Worm (Caenorhabditis elegans): ENCODE measurements around the gene T06E8.8.

Gene T06E8.8

DNA sequence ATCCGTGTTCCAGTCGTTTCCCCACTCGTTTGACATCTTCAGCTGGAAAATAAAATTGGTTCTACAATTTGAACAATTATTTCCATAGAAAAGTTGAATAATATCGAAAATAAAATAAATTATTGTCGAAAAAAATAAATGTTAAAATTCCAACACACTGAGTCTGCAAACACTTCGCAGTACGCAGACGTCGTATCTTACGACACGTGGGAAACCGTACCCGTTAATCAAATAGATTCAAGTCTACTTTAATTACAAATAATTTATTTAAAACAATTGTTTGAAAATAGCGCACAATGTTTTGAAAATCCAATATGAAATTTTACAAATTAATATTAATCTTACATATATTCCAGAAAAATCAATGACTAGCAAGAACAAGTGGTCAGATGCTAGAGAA lies 11.3 kb downstream of the T06E8.8 start, which contains the start of gene yif-1 (continued):
- TF ChIP-seq ces-1 (GFP tag; optimal IDR thresholded peaks at IDR 0.05) (no peak), C04F5.9 (tag; optimal IDR thresholded peaks at IDR 0.05) (no peak), blmp-1 (tag; optimal IDR thresholded peaks at IDR 0.05) (peak; percentile 19), efl-1 (optimal IDR thresholded peaks at IDR 0.05) (peak; percentile 23 to 34), efl-1 (GFP tag; optimal IDR thresholded peaks at IDR 0.05 in 1 of 2) (peak; percentile 31 to 90), nhr-84 (tag; optimal IDR thresholded peaks at IDR 0.05) (no peak), nhr-85 (tag) (no peak), lir-3 (tag; optimal IDR thresholded peaks at IDR 0.05; ENCODE audit: poor library complexity) (no peak), snpc-4 (tag; optimal IDR thresholded peaks at IDR 0.05) (no peak), F16B12.6 (tag; optimal IDR thresholded peaks at IDR 0.05) (peak; percentile 82), nhr-20 (tag; optimal IDR thresholded peaks at IDR 0.05) (peak; percentile 15), isw-1 (GFP tag; IDR thresholded peaks at IDR 0.05) (no peak), C16A3.4 (tag; optimal IDR thresholded peaks at IDR 0.05) (no peak), unc-130 (tag; optimal IDR thresholded peaks at IDR 0.05) (no peak), ceh-90 (tag; optimal IDR thresholded peaks at IDR 0.05) (no peak), nhr-90 (tag; optimal IDR thresholded peaks at IDR 0.05; ENCODE audit: poor library complexity) (no peak), sox-4 (tag; optimal IDR thresholded peaks at IDR 0.05) (no peak), Y116A8C.19 (tag; optimal IDR thresholded peaks at IDR 0.05; ENCODE audit: borderline replicate concordance) (no peak), zag-1 (tag; optimal IDR thresholded peaks at IDR 0.05) (no peak), unc-86 (tag; optimal IDR thresholded peaks at IDR 0.05) (no peak), lin-39 (tag; optimal IDR thresholded peaks at IDR 0.05) (no peak), unc-30 (tag; optimal IDR thresholded peaks at IDR 0.05) (no peak), nhr-237 (tag; optimal IDR thresholded peaks at IDR 0.05) (no peak), ceh-63 (GFP tag; optimal IDR thresholded peaks at IDR 0.05) (no peak), alr-1 (tag; optimal IDR thresholded peaks at IDR 0.05; ENCODE audit: borderline replicate concordance) (no peak), C34B4.2 (tag; optimal IDR thresholded peaks at IDR 0.05) (no peak), irx-1 (tag; optimal IDR thresholded peaks at IDR 0.05) (no peak), elt-2 (tag; optimal IDR thresholded peaks at IDR 0.05) (no peak), nhr-76 (tag; optimal IDR thresholded peaks at IDR 0.05) (no peak), pqm-1 (tag; optimal IDR thresholded peaks at IDR 0.05) (no peak), ztf-4 (tag; optimal IDR thresholded peaks at IDR 0.05) (no peak), egl-13 (tag; optimal IDR thresholded peaks at IDR 0.05) (no peak), sptf-1 (tag; optimal IDR thresholded peaks at IDR 0.05) (no peak), dsc-1 (tag; optimal IDR thresholded peaks at IDR 0.05) (no peak), fos-1 (tag; optimal IDR thresholded peaks at IDR 0.05) (no peak), hlh-17 (GFP tag; optimal IDR thresholded peaks at IDR 0.05; ENCODE audit: borderline replicate concordance) (no peak), zip-4 (GFP tag; optimal IDR thresholded peaks at IDR 0.05) (no peak), hlh-4 (tag; optimal IDR thresholded peaks at IDR 0.05) (no peak), rnt-1 (tag; optimal IDR thresholded peaks at IDR 0.05) (no peak), mef-2 (tag; optimal IDR thresholded peaks at IDR 0.05) (no peak), nhr-12 (tag; optimal IDR thresholded peaks at IDR 0.05) (no peak)

DNA sequence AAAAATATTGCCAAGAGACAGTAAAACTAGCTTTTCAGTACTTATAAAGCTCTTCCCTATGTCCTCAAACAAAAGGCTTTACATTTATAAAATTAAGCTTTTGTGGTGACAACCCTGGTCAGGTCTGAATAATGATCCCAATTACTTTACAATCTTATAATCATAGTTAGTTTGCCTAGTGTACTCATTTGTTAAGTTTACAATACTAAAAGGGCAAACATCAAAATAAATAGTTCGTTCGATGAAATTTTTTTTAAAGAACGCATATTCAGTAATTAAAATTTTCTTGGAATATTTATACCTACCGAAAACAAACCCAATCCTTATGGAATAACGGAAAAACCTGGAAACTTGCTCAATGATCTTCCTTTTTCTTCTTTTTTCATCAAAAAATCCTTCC lies 15.2 kb downstream of the T06E8.8 start:
- TF ChIP-seq ceh-63 (GFP tag; optimal IDR thresholded peaks at IDR 0.05) (no peak), unc-30 (tag; optimal IDR thresholded peaks at IDR 0.05) (no peak), swsn-7 (tag; optimal IDR thresholded peaks at IDR 0.05) (no peak), pqm-1 (tag; optimal IDR thresholded peaks at IDR 0.05) (no peak), fkh-10 (GFP tag; optimal IDR thresholded peaks at IDR 0.05) (no peak), fos-1 (tag; optimal IDR thresholded peaks at IDR 0.05) (no peak), zip-4 (GFP tag; optimal IDR thresholded peaks at IDR 0.05) (no peak), nhr-47 (tag; optimal IDR thresholded peaks at IDR 0.05) (no peak), lin-14 (GFP tag; optimal IDR thresholded peaks at IDR 0.05) (no peak)
